Worm (Caenorhabditis elegans) whole organism, young adult: Measurements from ENCODE around the gene etr-1.

Experiments
- F10E7.11 ChIP-seq: sonication (generic microtip); optimal IDR thresholded peaks from 2 replicates; lab custom pipeline; 2017; ENCODE audit warnings: mild to moderate bottlenecking, missing genetic modification characterization, moderate library complexity, missing compliant biosample characterization
- Y67H2A.10 ChIP-seq: fragments of 200-800 bp; sonication (Bioruptor generic); conservative IDR thresholded peaks from 2 replicates; pipeline ENCODE4 v1.3.6; 2022; ENCODE audit warnings: missing genetic modification reagents, missing genetic modification characterization, missing compliant biosample characterization
- bed-2 ChIP-seq: fragments of 200-800 bp; sonication (Bioruptor generic); IDR thresholded peaks from 2 replicates; pipeline ENCODE4 v1.3.6; 2022; ENCODE audit warnings: missing genetic modification reagents, missing genetic modification characterization, missing compliant biosample characterization
- snpc-4 ChIP-seq, 5 experiments: fragments of 150-350 bp in 1 of 5; sonication (generic microtip) in 4 of 5; optimal IDR thresholded peaks; 2 replicates each; lab custom pipeline; 2014 to 2018; ENCODE audit warnings: missing genetic modification characterization in 5 of 5, missing biosample characterization in 3 of 5, antibody characterized with exemption in 2 of 5, mild to moderate bottlenecking in 2 of 5, missing compliant biosample characterization in 2 of 5, missing genotype in 2 of 5, moderate library complexity in 2 of 5, missing genetic modification reagents in 1 of 5
- tbp1 ChIP-seq: fragments of 200-800 bp; sonication (Bioruptor generic); optimal IDR thresholded peaks from 2 replicates; lab custom pipeline; 2018; ENCODE audit warnings: mild to moderate bottlenecking, missing genetic modification characterization, missing compliant biosample characterization

DNA sequence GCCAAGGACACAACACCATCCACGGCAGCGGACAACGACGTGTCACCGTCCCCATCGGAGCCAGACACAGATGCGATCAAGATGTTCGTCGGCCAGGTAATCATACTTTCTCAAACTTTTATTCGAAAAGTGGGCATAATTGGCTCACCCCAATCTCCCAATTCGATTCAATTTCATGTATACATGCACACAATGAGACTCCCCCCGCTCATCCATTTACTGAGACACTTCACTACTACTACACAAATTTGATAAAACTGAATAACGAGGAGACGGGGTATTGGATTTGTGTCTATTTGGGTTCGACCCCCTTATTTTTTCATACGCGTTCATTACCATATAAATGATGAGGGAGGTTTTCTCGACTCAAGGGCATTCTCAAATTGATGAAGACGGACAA, 1.1 kb downstream of the etr-1 start:
- TF ChIP-seq F10E7.11 (tag; lab: Kevin White, UChicago) (no peak), snpc-4 (GFP tag; optimal IDR thresholded peaks at IDR 0.05; lab: Kevin White, UChicago) (no peak), snpc-4 (tag; optimal IDR thresholded peaks at IDR 0.05; lab: Kevin White, UChicago) (no peak), Y67H2A.10 (GFP tag; lab: Robert Waterston, UW) (no peak), bed-2 (GFP tag; lab: Robert Waterston, UW) (no peak), tbp1 (GFP tag; lab: Kevin White, UChicago) (no peak)
